Worm (Caenorhabditis elegans): ENCODE measurements around the gene F23F1.5.

F23F1.5 gene

DNA sequence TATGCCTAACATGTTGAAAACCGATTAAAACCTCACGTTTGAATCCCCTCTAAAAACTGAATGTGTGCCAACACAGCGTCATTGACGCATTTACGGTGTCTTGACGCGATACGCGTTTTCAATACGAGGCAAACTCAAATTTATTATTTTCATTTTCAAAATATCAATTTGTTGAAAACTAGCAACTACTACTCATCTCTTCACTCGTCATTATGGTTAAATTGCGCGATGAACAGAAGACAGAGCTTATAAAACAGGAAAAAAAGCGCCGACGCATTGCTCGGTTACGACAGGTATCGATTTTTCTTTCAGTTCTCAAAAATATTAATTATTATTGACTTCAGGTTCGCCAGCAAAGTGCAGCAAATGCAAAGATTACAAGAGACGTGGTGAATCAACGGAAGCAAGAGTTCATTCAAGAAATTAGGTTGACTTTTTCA, 6.8 kb downstream of the F23F1.5 start, which contains the start of gene enee-1 (continued):
- no peak for TF ChIP-seq snpc-4 (tag; optimal IDR thresholded peaks at IDR 0.05)
- TF ChIP-seq nhr-25 (tag; optimal IDR thresholded peaks at IDR 0.05; ENCODE audit: borderline replicate concordance, insufficient read depth) = peak; percentile 28
- peak; percentile 48 for TF ChIP-seq F10B5.3 (tag; optimal IDR thresholded peaks at IDR 0.05)
- peak; percentile 84 for TF ChIP-seq T20F7.1 (GFP tag; optimal IDR thresholded peaks at IDR 0.05)
- no peak for TF ChIP-seq lin-15B (tag; optimal IDR thresholded peaks at IDR 0.05)
- peak; percentile 52 for TF ChIP-seq arid-1 (GFP tag; conservative IDR thresholded peaks at IDR 0.05)
- TF ChIP-seq lsy-2 (tag; optimal IDR thresholded peaks at IDR 0.05) = peak; percentile 42 to 89
- TF ChIP-seq zip-2 (tag; optimal IDR thresholded peaks at IDR 0.05) = peak; percentile 70
- peak; percentile 39; the same call in 1 of the 2 replicates for TF ChIP-seq ctbp-1 (GFP tag; IDR thresholded peaks at IDR 0.05)
- no peak for TF ChIP-seq daf-16 (GFP tag; optimal IDR thresholded peaks at IDR 0.05)
- TF ChIP-seq daf-16 (tag; optimal IDR thresholded peaks at IDR 0.05) = peak; percentile 36
- TF ChIP-seq daf-12 (tag; optimal IDR thresholded peaks at IDR 0.05) = no peak
- peak; percentile 74 for TF ChIP-seq jun-1 (tag; optimal IDR thresholded peaks at IDR 0.05)
- no peak for TF ChIP-seq daf-19 (GFP tag; conservative IDR thresholded peaks at IDR 0.05)
- no peak for TF ChIP-seq zfp-3 (GFP tag; conservative IDR thresholded peaks at IDR 0.05)
- peak; percentile 96 for TF ChIP-seq dpl-1 (GFP tag; optimal IDR thresholded peaks at IDR 0.05)
- peak; percentile 26; the same call in 1 of the 2 replicates for TF ChIP-seq pha-4 (GFP tag; IDR thresholded peaks at IDR 0.05)
- TF ChIP-seq pha-4 (tag; optimal IDR thresholded peaks at IDR 0.05) = peak; percentile 59
- 0 out of 2 replicates have a peak, but pooled peaks have one; percentile 51 for TF ChIP-seq saeg-2 (GFP tag; IDR thresholded peaks at IDR 0.05)
- no peak for TF ChIP-seq F44E2.7 (GFP tag; IDR thresholded peaks at IDR 0.05)
- no peak for TF ChIP-seq lir-3 (tag; optimal IDR thresholded peaks at IDR 0.05)
- TF ChIP-seq nhr-10 (tag; optimal IDR thresholded peaks at IDR 0.05) = no peak
- peak; percentile 93 for TF ChIP-seq nhr-6 (tag; optimal IDR thresholded peaks at IDR 0.05)
- TF ChIP-seq dmd-6 (GFP tag; IDR thresholded peaks at IDR 0.05) = peak; percentile 64
- no peak for TF ChIP-seq Y75B8A.6 (GFP tag; IDR thresholded peaks at IDR 0.05)
- TF ChIP-seq lin-1 (GFP tag; IDR thresholded peaks at IDR 0.05) = no peak
- no peak for TF ChIP-seq unc-130 (GFP tag; optimal IDR thresholded peaks at IDR 0.05)
- TF ChIP-seq Y48G9A.11 (GFP tag; IDR thresholded peaks at IDR 0.05) = no peak
- no peak for TF ChIP-seq F49E8.2 (tag; optimal IDR thresholded peaks at IDR 0.05; ENCODE audit: borderline replicate concordance)
- TF ChIP-seq daf-8 (GFP tag; IDR thresholded peaks at IDR 0.05) = no peak
- no peak for TF ChIP-seq Y105C5A.15 (GFP tag; IDR thresholded peaks at IDR 0.05)
- peak; percentile 36 for TF ChIP-seq nhr-48 (tag; optimal IDR thresholded peaks at IDR 0.05)
- no peak for TF ChIP-seq D1046.2 (GFP tag; IDR thresholded peaks at IDR 0.05)
- peak; percentile 69 for TF ChIP-seq spr-3 (GFP tag; optimal IDR thresholded peaks at IDR 0.05)
- no peak for TF ChIP-seq lin-39 (tag; optimal IDR thresholded peaks at IDR 0.05)
- TF ChIP-seq mdl-1 (tag; optimal IDR thresholded peaks at IDR 0.05) = peak in 1 of 2 experiments; percentile 18
- TF ChIP-seq madf-5 (GFP tag; IDR thresholded peaks at IDR 0.05) = no peak
- TF ChIP-seq aly-2 (tag; optimal IDR thresholded peaks at IDR 0.05) = no peak
- no peak for TF ChIP-seq ceh-82 (tag; optimal IDR thresholded peaks at IDR 0.05)
- TF ChIP-seq tag-97 (GFP tag; IDR thresholded peaks at IDR 0.05) = no peak
- peak; percentile 90 for TF ChIP-seq ama-1 (optimal IDR thresholded peaks at IDR 0.05)
- peak; percentile 87 for TF ChIP-seq mep-1 (tag; optimal IDR thresholded peaks at IDR 0.05)
- TF ChIP-seq F26F4.8 (GFP tag; conservative IDR thresholded peaks at IDR 0.05) = no peak
- no peak for TF ChIP-seq ZK546.5 (tag; optimal IDR thresholded peaks at IDR 0.05)
- TF ChIP-seq duxl-1 (tag; optimal IDR thresholded peaks at IDR 0.05; ENCODE audit: poor library complexity) = peak; percentile 75
- TF ChIP-seq zag-1 (tag; optimal IDR thresholded peaks at IDR 0.05) = no peak
- TF ChIP-seq gei-8 (GFP tag; optimal IDR thresholded peaks at IDR 0.05) = no peak
- peak; percentile 95 for TF ChIP-seq aha-1 (tag)
- peak; percentile 3 for TF ChIP-seq ceh-28 (tag; optimal IDR thresholded peaks at IDR 0.05)
- TF ChIP-seq sdz-12 (GFP tag; optimal IDR thresholded peaks at IDR 0.05) = no peak
- TF ChIP-seq ZK337.2 (GFP tag; IDR thresholded peaks at IDR 0.05) = no peak
- TF ChIP-seq mxl-3 (GFP tag; optimal IDR thresholded peaks at IDR 0.05) = peak; percentile 29
- TF ChIP-seq egl-27 (tag; optimal IDR thresholded peaks at IDR 0.05) = no peak

Measured in whole organism, L4 larva.